Worm (Caenorhabditis elegans) whole organism, L3 larva: Measurements from ENCODE around the gene elo-8.

ENCODE experiments used
- R02D3.7 ChIP-seq: fragments of 150-350 bp; optimal IDR thresholded peaks from 2 replicates; lab custom pipeline; 2014; ENCODE audit warnings: missing biosample characterization, missing genetic modification characterization
- fos-1 ChIP-seq: fragments of 150-350 bp; optimal IDR thresholded peaks from 2 replicates; lab custom pipeline; 2014; ENCODE audit warnings: missing biosample characterization, missing genetic modification characterization

ce11 chrIII:11268532-11268931, 36.7 kb upstream of the elo-8 start:
- TF ChIP-seq R02D3.7 (no peak), fos-1 (no peak)
